Fruit fly (Drosophila melanogaster): ENCODE data around the gene Nmd3.

The Nmd3 gene

dm6 chrX:2141159-2141853, 43.2 kb downstream of the Nmd3 start, which contains the start of gene D2hgdh (continued):
- TF ChIP-seq CG12236 (GFP tag; optimal IDR thresholded peaks at IDR 0.05) (no peak), CG2202 (tag; optimal IDR thresholded peaks at IDR 0.05) (no peak), CG10959 (GFP tag; IDR thresholded peaks at IDR 0.05) (no peak), Doc2 (GFP tag; IDR thresholded peaks at IDR 0.05) (no peak), CG10462 (GFP tag; optimal IDR thresholded peaks at IDR 0.05) (no peak), CG15011 (GFP tag; optimal IDR thresholded peaks at IDR 0.05) (no peak), Drgx (GFP tag; IDR thresholded peaks at IDR 0.05) (peak; percentile 53), Asciz (GFP tag; optimal IDR thresholded peaks at IDR 0.05) (no peak), cad (GFP tag; optimal IDR thresholded peaks at IDR 0.05) (no peak), zen2 (GFP tag; IDR thresholded peaks at IDR 0.05; ENCODE audit: partially characterized antibody) (no peak), Neu2 (GFP tag; optimal IDR thresholded peaks at IDR 0.05; ENCODE audit: borderline replicate concordance) (no peak), CG18599 (GFP tag; optimal IDR thresholded peaks at IDR 0.05) (no peak), en (GFP tag; optimal IDR thresholded peaks at IDR 0.05) (no peak), CG16863 (GFP tag; optimal IDR thresholded peaks at IDR 0.05) (no peak), CG2120 (GFP tag; optimal IDR thresholded peaks at IDR 0.05) (peak; percentile 60), zf30C (GFP tag; optimal IDR thresholded peaks at IDR 0.05) (no peak), Kr (GFP tag; optimal IDR thresholded peaks at IDR 0.05) (no peak), sim (GFP tag; IDR thresholded peaks at IDR 0.05) (no peak), chinmo (GFP tag; IDR thresholded peaks at IDR 0.05; ENCODE audit: partially characterized antibody) (peak; percentile 71; the same call in 1 of the 4 replicates), CG12155 (GFP tag; optimal IDR thresholded peaks at IDR 0.05) (no peak), Dad (GFP tag; optimal IDR thresholded peaks at IDR 0.05) (no peak), Dip3 (GFP tag; optimal IDR thresholded peaks at IDR 0.05) (no peak), grn (GFP tag; optimal IDR thresholded peaks at IDR 0.05) (no peak), E2f1 (GFP tag; IDR thresholded peaks at IDR 0.05) (no peak), mld (GFP tag; IDR thresholded peaks at IDR 0.05; ENCODE audit: partially characterized antibody) (no peak), az2 (GFP tag; optimal IDR thresholded peaks at IDR 0.05) (no peak), vvl (GFP tag; IDR thresholded peaks at IDR 0.05) (no peak), corto (GFP tag; optimal IDR thresholded peaks at IDR 0.05) (no peak), Atf3 (GFP tag; optimal IDR thresholded peaks at IDR 0.05) (no peak), H2.0 (GFP tag; IDR thresholded peaks at IDR 0.05) (no peak), Dp (GFP tag; optimal IDR thresholded peaks at IDR 0.05) (peak; percentile 20), nerfin-2 (GFP tag; IDR thresholded peaks at IDR 0.05; ENCODE audit: partially characterized antibody) (no peak), so (GFP tag; IDR thresholded peaks at IDR 0.05) (no peak), Atf6 (GFP tag; IDR thresholded peaks at IDR 0.05) (no peak), CG13424 (tag; optimal IDR thresholded peaks at IDR 0.05) (no peak), danr (GFP tag; IDR thresholded peaks at IDR 0.05) (no peak), amos (GFP tag; IDR thresholded peaks at IDR 0.05; ENCODE audit: partially characterized antibody) (peak; percentile 23; the same call in 1 of the 2 replicates), trem (tag; optimal IDR thresholded peaks at IDR 0.05) (no peak), CG1529 (GFP tag; optimal IDR thresholded peaks at IDR 0.05) (no peak), Ssrp (tag; optimal IDR thresholded peaks at IDR 0.05) (no peak), CG14667 (GFP tag; IDR thresholded peaks at IDR 0.05) (no peak), pan (optimal IDR thresholded peaks at IDR 0.05) (no peak), pan (GFP tag; optimal IDR thresholded peaks at IDR 0.05 in 1 of 2, IDR thresholded peaks at IDR 0.05 in 1 of 2) (peak in 1 of 2 experiments; percentile 24), cg (GFP tag; optimal IDR thresholded peaks at IDR 0.05) (no peak), yki (optimal IDR thresholded peaks at IDR 0.05) (no peak), Dll (GFP tag; IDR thresholded peaks at IDR 0.05; ENCODE audit: partially characterized antibody) (no peak), nau (GFP tag; optimal IDR thresholded peaks at IDR 0.05) (no peak), CG16813 (GFP tag; IDR thresholded peaks at IDR 0.05; ENCODE audit: partially characterized antibody) (no peak), Hey (tag; optimal IDR thresholded peaks at IDR 0.05) (no peak), Myb (GFP tag; optimal IDR thresholded peaks at IDR 0.05) (no peak), wdn (GFP tag; IDR thresholded peaks at IDR 0.05) (no peak)

Measured in whole organism, embryonic.